Fruit fly (Drosophila melanogaster) Kc167 (cell line): Measurements from ENCODE around the gene CG2887.

ENCODE experiments used
- Myc ChIP-seq: fragments of >200 bp; optimal IDR thresholded peaks from 2 replicates; lab custom pipeline; 2017; ENCODE audit warnings: missing external identifiers
- Sin3A ChIP-seq: fragments of >200 bp; optimal IDR thresholded peaks from 2 replicates; lab custom pipeline; 2018; ENCODE audit warnings: missing external identifiers
- h ChIP-seq: fragments of >200 bp; optimal IDR thresholded peaks from 3 replicates; lab custom pipeline; 2018; ENCODE audit warnings: missing external identifiers
- insv ChIP-seq: fragments of >200 bp; optimal IDR thresholded peaks from 3 replicates; lab custom pipeline; 2018; ENCODE audit warnings: missing external identifiers
- psq ChIP-seq: fragments of >200 bp; optimal IDR thresholded peaks from 2 replicates; lab custom pipeline; 2017; ENCODE audit warnings: missing external identifiers
- ttk ChIP-seq: sonication (Bioruptor generic); optimal IDR thresholded peaks from 2 replicates; lab custom pipeline; 2017; ENCODE audit warnings: missing external identifiers

dm6 chrX:10514850-10515249 lies 36.6 kb upstream of the CG2887 start:
- TF ChIP-seq Sin3A (lab: Kevin White, UChicago) (no peak), Myc (no peak), ttk (lab: Kevin White, UChicago) (no peak), psq (lab: Kevin White, UChicago) (no peak), h (no peak), insv (no peak)
